Worm (Caenorhabditis elegans): Measurements from ENCODE around the gene mig-23.

Gene mig-23

DNA sequence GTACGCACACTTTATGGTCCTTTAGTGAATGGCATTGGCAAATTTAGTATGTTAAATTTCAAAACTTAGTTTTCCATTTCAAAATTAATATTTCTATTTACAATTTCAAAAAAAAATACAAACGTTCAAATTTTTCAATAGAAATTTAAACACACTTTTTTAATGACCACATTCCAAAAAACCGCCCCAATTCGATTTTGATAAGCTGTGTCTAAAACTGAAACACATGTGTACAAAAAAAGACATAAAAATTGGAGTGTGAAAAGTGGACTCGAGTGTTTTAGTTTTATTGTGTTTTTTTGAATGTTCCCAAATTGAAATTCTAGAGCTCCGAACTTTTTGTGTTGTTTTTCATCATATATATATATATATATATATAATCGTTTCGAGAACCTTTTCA is 27.1 kb upstream of the mig-23 start:
- TF ChIP-seq unc-98 (GFP tag; IDR thresholded peaks at IDR 0.05) (no peak), efl-1 (optimal IDR thresholded peaks at IDR 0.05) (no peak), efl-1 (GFP tag; optimal IDR thresholded peaks at IDR 0.05 in 1 of 2) (peak in 1 of 2 experiments; percentile 74)

DNA sequence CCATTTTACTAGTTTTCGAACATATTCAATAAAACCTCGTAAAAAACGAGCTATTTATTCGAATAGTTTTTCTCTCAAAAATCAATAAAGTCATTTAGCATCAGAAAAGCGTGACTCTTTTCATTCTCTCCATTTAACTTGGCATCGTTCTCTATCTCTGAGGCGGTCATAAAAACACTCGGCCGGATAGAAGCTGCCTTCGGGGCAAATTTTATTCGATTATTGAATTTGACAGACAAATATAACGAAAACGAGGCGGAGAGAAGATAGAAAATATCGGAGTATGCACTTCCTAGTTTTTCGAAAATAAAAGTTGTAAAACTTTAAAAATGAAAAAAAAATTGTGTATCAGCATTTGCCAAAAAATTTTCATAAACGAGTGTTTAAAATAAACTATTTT is 26.6 kb upstream of the mig-23 start:
- TF ChIP-seq lin-14 (GFP tag; optimal IDR thresholded peaks at IDR 0.05) (peak; percentile 58), efl-1 (optimal IDR thresholded peaks at IDR 0.05) (no peak), efl-1 (GFP tag; optimal IDR thresholded peaks at IDR 0.05 in 1 of 2) (no peak), snpc-4 (tag; optimal IDR thresholded peaks at IDR 0.05) (no peak), nhr-12 (tag; optimal IDR thresholded peaks at IDR 0.05) (no peak), ceh-88 (GFP tag; IDR thresholded peaks at IDR 0.05) (no peak), zag-1 (tag; optimal IDR thresholded peaks at IDR 0.05) (no peak)

DNA sequence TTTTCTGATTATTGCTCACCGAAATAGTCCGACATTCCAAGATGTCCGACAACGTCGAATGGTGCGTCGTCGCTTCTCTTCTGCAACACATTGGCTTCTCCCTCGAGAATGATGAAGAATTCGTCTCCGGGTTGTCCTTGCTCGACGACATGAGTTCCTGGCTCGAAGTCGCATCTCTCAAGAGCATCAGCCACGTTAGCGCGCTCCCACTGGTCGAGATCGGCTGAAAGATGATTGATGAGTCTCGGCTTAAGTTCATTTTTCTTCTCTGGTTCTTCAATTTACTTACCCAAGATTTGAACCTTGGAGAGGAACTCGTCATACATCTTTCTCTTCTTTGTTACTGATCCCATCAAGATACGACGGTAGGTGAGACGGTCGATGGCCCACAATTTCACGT is 23.5 kb upstream of the mig-23 start:
- TF ChIP-seq jun-1 (tag; optimal IDR thresholded peaks at IDR 0.05) (no peak), snpc-4 (tag; optimal IDR thresholded peaks at IDR 0.05) (no peak), isw-1 (GFP tag; IDR thresholded peaks at IDR 0.05) (no peak), grh-1 (GFP tag; IDR thresholded peaks at IDR 0.05) (no peak), unc-130 (tag; optimal IDR thresholded peaks at IDR 0.05) (no peak), tbx-2 (tag; optimal IDR thresholded peaks at IDR 0.05) (no peak), ceh-88 (GFP tag; IDR thresholded peaks at IDR 0.05) (no peak), efl-3 (GFP tag; optimal IDR thresholded peaks at IDR 0.05) (no peak), swsn-7 (tag; optimal IDR thresholded peaks at IDR 0.05) (no peak), blmp-1 (tag; optimal IDR thresholded peaks at IDR 0.05) (no peak), ama-1 (optimal IDR thresholded peaks at IDR 0.05) (no peak), nhr-237 (tag; optimal IDR thresholded peaks at IDR 0.05) (no peak), ztf-11 (tag; optimal IDR thresholded peaks at IDR 0.05) (no peak), unc-30 (tag; optimal IDR thresholded peaks at IDR 0.05) (no peak), skn-1 (tag; optimal IDR thresholded peaks at IDR 0.05) (no peak), pag-3 (tag; optimal IDR thresholded peaks at IDR 0.05; ENCODE audit: borderline replicate concordance, insufficient read depth) (no peak), snu-23 (GFP tag; optimal IDR thresholded peaks at IDR 0.05) (no peak), rnt-1 (tag; optimal IDR thresholded peaks at IDR 0.05) (no peak), unc-86 (tag; optimal IDR thresholded peaks at IDR 0.05) (no peak), mab-9 (GFP tag; IDR thresholded peaks at IDR 0.05) (no peak)

DNA sequence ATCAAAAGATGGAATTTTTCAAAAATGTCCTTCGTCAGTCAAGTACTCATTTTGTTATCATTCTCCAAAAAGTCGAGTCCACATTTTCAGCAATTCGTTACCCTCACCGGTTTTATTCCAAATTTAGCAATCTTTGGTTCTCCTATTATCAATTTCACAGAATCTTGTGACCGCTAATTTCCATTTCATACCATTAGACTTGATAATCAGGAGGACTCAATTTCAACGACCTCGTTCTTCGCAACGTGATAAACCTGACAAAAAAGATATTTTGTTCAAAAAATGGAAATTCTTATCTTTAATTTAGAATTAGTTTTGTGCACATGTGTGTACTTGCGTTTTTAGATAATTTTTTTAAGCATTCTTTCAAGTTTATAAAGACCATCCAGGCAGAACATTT is 13.9 kb upstream of the mig-23 start:
- TF ChIP-seq zip-4 (GFP tag; optimal IDR thresholded peaks at IDR 0.05) = no peak
- TF ChIP-seq efl-1 (optimal IDR thresholded peaks at IDR 0.05) = no peak
- TF ChIP-seq efl-1 (GFP tag; optimal IDR thresholded peaks at IDR 0.05 in 1 of 2) = peak in 1 of 2 experiments; percentile 58
- no peak for TF ChIP-seq snpc-4 (tag; optimal IDR thresholded peaks at IDR 0.05)
- peak; percentile 27 for TF ChIP-seq nhr-20 (tag; optimal IDR thresholded peaks at IDR 0.05)
- TF ChIP-seq xbp-1 (tag; optimal IDR thresholded peaks at IDR 0.05) = no peak
- TF ChIP-seq nhr-90 (tag; optimal IDR thresholded peaks at IDR 0.05; ENCODE audit: poor library complexity) = peak; percentile 19
- peak; percentile 93 for TF ChIP-seq elt-2 (tag; optimal IDR thresholded peaks at IDR 0.05)
- peak; percentile 5 for TF ChIP-seq lin-14 (GFP tag; optimal IDR thresholded peaks at IDR 0.05)

DNA sequence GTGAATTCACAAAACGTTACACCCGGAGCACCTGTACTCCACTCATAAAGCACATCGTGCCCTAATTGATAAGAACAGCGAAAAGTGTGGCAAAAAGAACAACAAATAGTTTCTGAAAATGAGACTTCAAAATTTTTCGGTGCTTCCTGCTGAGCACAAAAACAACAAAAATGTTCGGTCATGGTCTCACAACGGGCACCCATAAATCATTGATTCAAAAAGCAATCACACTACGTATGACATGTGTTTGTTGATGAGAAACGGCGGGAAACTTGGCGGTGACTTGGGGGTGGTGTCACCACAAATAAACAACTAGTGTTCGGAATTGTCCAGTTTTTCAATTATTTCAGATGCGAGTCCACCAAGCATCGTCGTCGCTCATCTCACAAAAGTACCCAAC is 12.2 kb upstream of the mig-23 start:
- TF ChIP-seq efl-1 (optimal IDR thresholded peaks at IDR 0.05) (no peak), efl-1 (GFP tag; optimal IDR thresholded peaks at IDR 0.05 in 1 of 2) (peak in 1 of 2 experiments; percentile 89), nhr-237 (tag; optimal IDR thresholded peaks at IDR 0.05) (no peak)

DNA sequence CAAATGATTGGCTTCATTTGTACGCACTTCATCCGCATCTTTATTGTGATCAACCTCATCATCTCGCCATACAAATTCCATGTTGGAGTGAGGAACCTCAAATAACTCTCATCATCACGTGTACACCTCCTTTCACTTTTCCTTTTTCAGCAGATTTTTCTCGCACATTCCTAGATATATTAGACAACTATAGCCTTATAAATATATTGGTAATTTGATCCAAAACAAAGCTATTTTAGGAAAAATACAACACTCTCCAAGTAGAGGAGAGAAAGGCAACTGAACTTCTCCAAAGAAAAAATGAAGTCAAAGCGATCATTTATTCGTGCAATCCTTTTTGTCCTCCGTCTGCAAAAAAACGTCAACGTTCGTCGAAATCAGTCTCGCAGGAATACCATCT is 10.1 kb upstream of the mig-23 start, which contains the start of gene R07E4.1:
R07E4.1 (plus strand) TSS at position 301 of the 400 bp plus-strand sequence.
- TF ChIP-seq ceh-88 (GFP tag; IDR thresholded peaks at IDR 0.05) = no peak
- peak; percentile 4 for TF ChIP-seq lin-14 (GFP tag; optimal IDR thresholded peaks at IDR 0.05)

DNA sequence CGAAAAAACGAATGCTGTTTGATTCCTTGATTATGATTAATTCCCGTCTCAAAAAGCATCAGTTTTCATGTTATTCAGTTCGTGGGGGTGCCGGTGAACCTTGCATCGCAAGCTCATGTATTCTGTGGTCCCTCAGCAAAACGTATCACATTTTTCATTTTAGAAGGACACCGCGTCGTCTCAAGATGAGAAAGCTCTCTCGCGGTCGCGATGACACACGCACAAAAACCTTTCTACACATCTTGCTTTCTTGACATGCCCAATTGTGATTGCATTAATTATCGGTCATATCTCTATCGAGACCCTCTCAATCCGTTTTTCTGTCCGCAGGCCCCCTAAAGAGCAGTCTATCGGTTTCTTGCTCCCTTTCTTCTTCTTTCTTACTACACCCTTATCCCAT is 7.5 kb upstream of the mig-23 start:
- TF ChIP-seq ama-1 (optimal IDR thresholded peaks at IDR 0.05) (no peak), nhr-84 (tag; optimal IDR thresholded peaks at IDR 0.05) (no peak), grh-1 (GFP tag; IDR thresholded peaks at IDR 0.05) (no peak), jun-1 (tag; optimal IDR thresholded peaks at IDR 0.05) (no peak), lin-35 (GFP tag; optimal IDR thresholded peaks at IDR 0.05) (no peak), tlp-1 (tag; optimal IDR thresholded peaks at IDR 0.05) (no peak), swsn-7 (tag; optimal IDR thresholded peaks at IDR 0.05) (no peak), ceh-8 (GFP tag; optimal IDR thresholded peaks at IDR 0.05) (no peak), ztf-11 (tag; optimal IDR thresholded peaks at IDR 0.05) (no peak), ceh-82 (tag; optimal IDR thresholded peaks at IDR 0.05) (no peak), mef-2 (tag; optimal IDR thresholded peaks at IDR 0.05) (no peak), Y116A8C.19 (tag; optimal IDR thresholded peaks at IDR 0.05; ENCODE audit: borderline replicate concordance) (no peak), nhr-237 (tag; optimal IDR thresholded peaks at IDR 0.05) (no peak), elt-3 (tag; optimal IDR thresholded peaks at IDR 0.05) (no peak), sptf-1 (tag; optimal IDR thresholded peaks at IDR 0.05) (no peak), unc-130 (tag; optimal IDR thresholded peaks at IDR 0.05) (no peak), efl-1 (optimal IDR thresholded peaks at IDR 0.05) (no peak), efl-1 (GFP tag; optimal IDR thresholded peaks at IDR 0.05 in 1 of 2) (no peak), unc-86 (tag; optimal IDR thresholded peaks at IDR 0.05) (no peak)
